Fruit fly (Drosophila melanogaster) S2 (cell line): ENCODE data around the gene CG12071.

Experiments used
- CG8478 ChIP-seq: fragments of >200 bp; optimal IDR thresholded peaks from 2 replicates; lab custom pipeline; 2018
- CTCF ChIP-seq, 2 experiments: fragments of >200 bp; optimal IDR thresholded peaks; 2 replicates each; lab custom pipeline; 2018

- TF ChIP-seq CG8478 (lab: Kevin White, UChicago) (no peak), CTCF (optimal IDR thresholded peaks at IDR 0.05; lab: Kevin White, UChicago) (no peak)
Measured at dm6 chr3R:30887302-30887701, 6.5 kb upstream of the CG12071 start.
